Worm (Caenorhabditis elegans): ENCODE measurements around the gene phat-6.

DNA sequence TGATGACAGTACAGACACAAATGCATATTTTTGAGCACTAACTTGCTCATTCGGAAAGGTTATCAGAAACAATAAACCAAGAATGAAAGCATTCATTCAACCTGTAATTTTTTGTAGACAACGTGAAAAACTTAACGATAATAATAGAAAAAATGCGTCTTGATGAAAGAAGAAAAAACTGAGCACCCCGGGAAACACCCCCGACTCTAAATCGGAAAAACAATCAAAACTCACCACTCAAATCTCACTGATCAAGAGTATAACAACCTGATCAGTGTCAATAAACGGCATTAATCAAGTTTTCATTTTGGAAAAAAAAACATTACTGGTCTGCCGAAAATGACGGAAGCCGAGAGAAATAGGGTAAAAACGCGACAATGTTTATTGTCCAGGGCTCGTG lies 28.1 kb downstream of the phat-6 start, which contains the start of gene T10B10.8:
- TF ChIP-seq dmd-8 (GFP tag; IDR thresholded peaks at IDR 0.05): no peak
- TF ChIP-seq lin-39 (tag; optimal IDR thresholded peaks at IDR 0.05): no peak

All from whole organism, L4 larva.